Fruit fly (Drosophila melanogaster) whole organism, embryonic: Measurements from ENCODE around the gene CG6567.

ENCODE experiments used
- Atf-2 ChIP-seq: fragments of 200-800 bp; sonication (Bioruptor generic); optimal IDR thresholded peaks from 2 replicates; lab custom pipeline; 2016; ENCODE audit warnings: missing biosample characterization, missing genetic modification characterization
- CG10366 ChIP-seq: fragments of 200-800 bp; sonication (Bioruptor generic); IDR thresholded peaks from 2 replicates; pipeline ENCODE4 v1.3.6; 2022; ENCODE audit warnings: missing biosample characterization, missing genetic modification characterization
- CG11093 ChIP-seq: fragments of 200-800 bp; sonication (Bioruptor generic); IDR thresholded peaks from 3 replicates; pipeline ENCODE4 v1.3.6; 2022; ENCODE audit warnings: missing biosample characterization, missing genetic modification characterization
- CG11247 ChIP-seq: fragments of 200-800 bp; sonication (Bioruptor generic); IDR thresholded peaks from 2 replicates; pipeline ENCODE4 v1.3.6; 2022; ENCODE audit warnings: missing biosample characterization, missing genetic modification characterization
- CG11723 ChIP-seq: fragments of 200-800 bp; sonication (Bioruptor generic); optimal IDR thresholded peaks from 2 replicates; lab custom pipeline; 2017; ENCODE audit warnings: missing biosample characterization, mild to moderate bottlenecking, missing genetic modification characterization
- CG12391 ChIP-seq: fragments of 200-800 bp; sonication (Bioruptor generic); optimal IDR thresholded peaks from 3 replicates; lab custom pipeline; 2018; ENCODE audit warnings: missing biosample characterization, mild to moderate bottlenecking, missing genetic modification characterization, moderate library complexity
- CG13424 ChIP-seq: fragments of 200-800 bp; sonication (Bioruptor generic); optimal IDR thresholded peaks from 2 replicates; lab custom pipeline; 2019; ENCODE audit warnings: missing biosample characterization, mild to moderate bottlenecking, missing genetic modification characterization, moderate library complexity
- CG14667 ChIP-seq: fragments of 200-800 bp; sonication (Bioruptor generic); IDR thresholded peaks from 2 replicates; pipeline ENCODE4 v1.3.6; 2022; ENCODE audit warnings: missing biosample characterization, missing genetic modification characterization
- CG14965 ChIP-seq: fragments of 200-800 bp; sonication (Bioruptor generic); optimal IDR thresholded peaks from 2 replicates; lab custom pipeline; 2016; ENCODE audit warnings: missing biosample characterization, missing genetic modification characterization, borderline replicate concordance
- CG1602 ChIP-seq: fragments of 200-800 bp; sonication (Bioruptor generic); optimal IDR thresholded peaks from 3 replicates; lab custom pipeline; 2016; ENCODE audit warnings: missing biosample characterization, missing genetic modification characterization
- CG17359 ChIP-seq: fragments of 200-800 bp; sonication (Bioruptor generic); optimal IDR thresholded peaks from 3 replicates; lab custom pipeline; 2018; ENCODE audit warnings: missing biosample characterization, mild to moderate bottlenecking, missing genetic modification characterization, moderate library complexity
- CG2129 ChIP-seq: fragments of 200-800 bp; sonication (Bioruptor generic); IDR thresholded peaks from 2 replicates; pipeline ENCODE4 v1.3.6; 2022; ENCODE audit warnings: missing biosample characterization, missing genetic modification characterization; ENCODE audit not compliant: partially characterized antibody
- CG2199 ChIP-seq: fragments of 200-800 bp; sonication (Bioruptor generic); IDR thresholded peaks from 3 replicates; pipeline ENCODE4 v1.3.6; 2022; ENCODE audit warnings: missing biosample characterization, missing genetic modification characterization
- CG2678 ChIP-seq: fragments of 200-800 bp; sonication (Bioruptor generic); optimal IDR thresholded peaks from 3 replicates; lab custom pipeline; 2019; ENCODE audit warnings: missing biosample characterization, mild to moderate bottlenecking, missing genetic modification characterization, moderate library complexity
- CG3065 ChIP-seq: fragments of 200-800 bp; sonication (Bioruptor generic); optimal IDR thresholded peaks from 2 replicates; lab custom pipeline; 2016; ENCODE audit warnings: missing biosample characterization, missing genetic modification characterization
- CG3163 ChIP-seq: fragments of 200-800 bp; sonication (Bioruptor generic); optimal IDR thresholded peaks from 3 replicates; lab custom pipeline; 2016; ENCODE audit warnings: missing biosample characterization, missing genetic modification characterization
- CG43689 ChIP-seq: fragments of 200-800 bp; sonication (Bioruptor generic); IDR thresholded peaks from 2 replicates; pipeline ENCODE4 v1.3.6; 2022; ENCODE audit warnings: missing biosample characterization, missing genetic modification characterization
- CG4617 ChIP-seq: fragments of 200-800 bp; sonication (Bioruptor generic); optimal IDR thresholded peaks from 3 replicates; lab custom pipeline; 2016; ENCODE audit warnings: missing biosample characterization, missing genetic modification characterization, borderline replicate concordance
- CG9876 ChIP-seq: fragments of 200-800 bp; sonication (Bioruptor generic); optimal IDR thresholded peaks from 2 replicates; lab custom pipeline; 2016; ENCODE audit warnings: missing biosample characterization, missing genetic modification characterization
- Mad ChIP-seq: fragments of 200-800 bp; sonication (Bioruptor generic); optimal IDR thresholded peaks from 2 replicates; lab custom pipeline; 2016; ENCODE audit warnings: missing biosample characterization, missing genetic modification characterization
- NK7.1 ChIP-seq: fragments of 200-800 bp; sonication (Bioruptor generic); optimal IDR thresholded peaks from 3 replicates; lab custom pipeline; 2016; ENCODE audit warnings: missing biosample characterization, missing genetic modification characterization
- NfI ChIP-seq: fragments of 200-800 bp; sonication (Bioruptor generic); optimal IDR thresholded peaks from 3 replicates; lab custom pipeline; 2018; ENCODE audit warnings: missing biosample characterization, mild to moderate bottlenecking, missing genetic modification characterization, moderate library complexity
- Rfx ChIP-seq: fragments of 200-800 bp; sonication (Bioruptor generic); IDR thresholded peaks from 2 replicates; pipeline ENCODE4 v1.3.6; 2022; ENCODE audit warnings: missing biosample characterization, missing genetic modification characterization
- Scr ChIP-seq: fragments of 200-800 bp; sonication (Bioruptor generic); IDR thresholded peaks from 2 replicates; pipeline ENCODE4 v1.3.6; 2022; ENCODE audit warnings: missing biosample characterization, missing genetic modification characterization; ENCODE audit not compliant: partially characterized antibody
- Vsx1 ChIP-seq: fragments of 200-800 bp; sonication (Bioruptor generic); optimal IDR thresholded peaks from 2 replicates; lab custom pipeline; 2017; ENCODE audit warnings: missing biosample characterization, mild to moderate bottlenecking, missing genetic modification characterization, missing genetic modification reagents
- ac ChIP-seq: fragments of 200-800 bp; sonication (Bioruptor generic); optimal IDR thresholded peaks from 3 replicates; lab custom pipeline; 2017; ENCODE audit warnings: missing biosample characterization, mild to moderate bottlenecking, missing genetic modification characterization
- ato ChIP-seq: fragments of 200-800 bp; sonication (Bioruptor generic); IDR thresholded peaks from 2 replicates; pipeline ENCODE4 v1.3.6; 2022; ENCODE audit warnings: missing biosample characterization, missing genetic modification characterization; ENCODE audit not compliant: partially characterized antibody
- bigmax ChIP-seq: fragments of 200-800 bp; sonication (Bioruptor generic); optimal IDR thresholded peaks from 2 replicates; lab custom pipeline; 2018; ENCODE audit warnings: missing biosample characterization, mild to moderate bottlenecking, missing genetic modification characterization
- btn ChIP-seq: fragments of 200-800 bp; sonication (Bioruptor generic); optimal IDR thresholded peaks from 2 replicates; lab custom pipeline; 2016; ENCODE audit warnings: missing biosample characterization, missing genetic modification characterization
- croc ChIP-seq: fragments of 200-800 bp; sonication (Bioruptor generic); conservative IDR thresholded peaks from 3 replicates; pipeline ENCODE4 v1.3.6; 2022; ENCODE audit warnings: missing biosample characterization, missing genetic modification characterization
- crol ChIP-seq: fragments of 200-800 bp; sonication (Bioruptor generic); IDR thresholded peaks from 2 replicates; pipeline ENCODE4 v1.3.6; 2022; ENCODE audit warnings: missing biosample characterization, missing genetic modification characterization
- cwo ChIP-seq: fragments of 200-800 bp; sonication (Bioruptor generic); optimal IDR thresholded peaks from 3 replicates; lab custom pipeline; 2017; ENCODE audit warnings: missing biosample characterization, missing genetic modification characterization, mild to moderate bottlenecking, moderate library complexity, missing genetic modification reagents
- dati ChIP-seq: fragments of 200-800 bp; sonication (Bioruptor generic); IDR thresholded peaks from 2 replicates; pipeline ENCODE4 v1.3.6; 2022; ENCODE audit warnings: missing biosample characterization, missing genetic modification characterization
- eyg ChIP-seq: fragments of 200-800 bp; sonication (Bioruptor generic); optimal IDR thresholded peaks from 3 replicates; lab custom pipeline; 2016; ENCODE audit warnings: missing biosample characterization, missing genetic modification characterization
- mld ChIP-seq: fragments of 200-800 bp; sonication (Bioruptor generic); IDR thresholded peaks from 3 replicates; pipeline ENCODE4 v1.3.6; 2022; ENCODE audit warnings: missing biosample characterization, missing genetic modification characterization; ENCODE audit not compliant: partially characterized antibody
- nom ChIP-seq: fragments of 200-800 bp; sonication (Bioruptor generic); optimal IDR thresholded peaks from 2 replicates; lab custom pipeline; 2017; ENCODE audit warnings: missing biosample characterization, missing genetic modification characterization, mild to moderate bottlenecking, moderate library complexity, missing genetic modification reagents
- pros ChIP-seq: fragments of 200-800 bp; sonication (Bioruptor generic); optimal IDR thresholded peaks from 3 replicates; lab custom pipeline; 2019; ENCODE audit warnings: missing biosample characterization, mild to moderate bottlenecking, missing genetic modification characterization, moderate library complexity
- pzg ChIP-seq: fragments of 200-800 bp; sonication (Bioruptor generic); optimal IDR thresholded peaks from 3 replicates; lab custom pipeline; 2018; ENCODE audit warnings: missing biosample characterization, mild to moderate bottlenecking, missing genetic modification characterization, moderate library complexity
- ranshi ChIP-seq: fragments of 200-800 bp; sonication (Bioruptor generic); IDR thresholded peaks from 2 replicates; pipeline ENCODE4 v1.3.6; 2022; ENCODE audit warnings: missing biosample characterization, missing genetic modification characterization
- ro ChIP-seq: fragments of 200-800 bp; sonication (Bioruptor generic); IDR thresholded peaks from 2 replicates; pipeline ENCODE4 v1.3.6; 2022; ENCODE audit warnings: missing biosample characterization, missing genetic modification characterization
- run ChIP-seq: fragments of 200-800 bp; sonication (Bioruptor generic); optimal IDR thresholded peaks from 3 replicates; lab custom pipeline; 2018; ENCODE audit warnings: missing biosample characterization, mild to moderate bottlenecking, missing genetic modification characterization
- sens-2 ChIP-seq: fragments of 200-800 bp; sonication (Bioruptor generic); IDR thresholded peaks from 2 replicates; pipeline ENCODE4 v1.3.6; 2022; ENCODE audit warnings: missing biosample characterization, missing genetic modification characterization
- sqz ChIP-seq: fragments of 200-800 bp; sonication (Bioruptor generic); optimal IDR thresholded peaks from 3 replicates; lab custom pipeline; 2018; ENCODE audit warnings: missing biosample characterization, mild to moderate bottlenecking, missing genetic modification characterization
- tap ChIP-seq: fragments of 200-800 bp; optimal IDR thresholded peaks from 3 replicates; lab custom pipeline; 2019; ENCODE audit warnings: missing biosample characterization, mild to moderate bottlenecking, missing genetic modification characterization, moderate library complexity
- trem ChIP-seq: fragments of 200-800 bp; optimal IDR thresholded peaks from 3 replicates; lab custom pipeline; 2019; ENCODE audit warnings: missing biosample characterization, mild to moderate bottlenecking, missing genetic modification characterization, moderate library complexity
- unc-4 ChIP-seq: fragments of 200-800 bp; sonication (Bioruptor generic); IDR thresholded peaks from 2 replicates; pipeline ENCODE4 v1.3.6; 2022; ENCODE audit warnings: missing biosample characterization, missing genetic modification characterization; ENCODE audit not compliant: partially characterized antibody
- usp ChIP-seq: fragments of >200 bp; optimal IDR thresholded peaks from 2 replicates; lab custom pipeline; 2017; ENCODE audit warnings: missing biosample characterization, missing genetic modification characterization
- zen2 ChIP-seq: fragments of 200-800 bp; sonication (Bioruptor generic); IDR thresholded peaks from 3 replicates; pipeline ENCODE4 v1.3.6; 2022; ENCODE audit warnings: missing biosample characterization, missing genetic modification characterization; ENCODE audit not compliant: partially characterized antibody

CG6567 gene

dm6 chr3R:10875515-10876434 lies 21.5 kb upstream of the CG6567 start, which contains the start of gene Sodh2 (continued):
- no peak for TF ChIP-seq zen2
- peak; percentile 11 for TF ChIP-seq Atf-2 (GFP tag; lab: Kevin White, UChicago)
- TF ChIP-seq Rfx (GFP tag; lab: Robert Waterston, UW): peak; percentile 94
- peak; percentile 14 for TF ChIP-seq CG1602 (GFP tag; lab: Kevin White, UChicago)
- TF ChIP-seq cwo: peak; percentile 87
- peak; percentile 23 for TF ChIP-seq ranshi (GFP tag; lab: Robert Waterston, UW)
- TF ChIP-seq CG14667 (GFP tag; lab: Robert Waterston, UW): peak; percentile 53
- TF ChIP-seq eyg (GFP tag; lab: Kevin White, UChicago): peak; percentile 8
- TF ChIP-seq croc (GFP tag; lab: Robert Waterston, UW): peak; percentile 15; the same call in 1 of the 3 replicates
- no peak for TF ChIP-seq ro (GFP tag; lab: Robert Waterston, UW)
- TF ChIP-seq CG2199 (GFP tag; lab: Robert Waterston, UW): no peak
- peak; percentile 77 for TF ChIP-seq CG12391 (tag; lab: Kevin White, UChicago)
- TF ChIP-seq CG11247 (GFP tag; lab: Robert Waterston, UW): peak; percentile 82
- no peak for TF ChIP-seq CG14965 (GFP tag; lab: Kevin White, UChicago)
- peak; percentile 59 for TF ChIP-seq CG10366 (GFP tag; lab: Robert Waterston, UW)
- TF ChIP-seq CG3065 (GFP tag; lab: Kevin White, UChicago): peak; percentile 44
- no peak for TF ChIP-seq mld
- TF ChIP-seq CG2678 (tag; lab: Kevin White, UChicago): peak; percentile 89
- TF ChIP-seq CG9876 (GFP tag; lab: Kevin White, UChicago): peak; percentile 52
- no peak for TF ChIP-seq CG43689 (GFP tag; lab: Robert Waterston, UW)
- peak; percentile 60 for TF ChIP-seq NfI
- TF ChIP-seq Mad (GFP tag; lab: Kevin White, UChicago): peak; percentile 49
- peak; percentile 76 for TF ChIP-seq CG13424 (tag; lab: Kevin White, UChicago)
- TF ChIP-seq pros: peak; percentile 12
- TF ChIP-seq CG3163 (GFP tag; lab: Kevin White, UChicago): peak; percentile 33
- peak; percentile 17 for TF ChIP-seq CG4617 (GFP tag; lab: Kevin White, UChicago)
- peak; percentile 55 for TF ChIP-seq nom (GFP tag; lab: Kevin White, UChicago)
- peak; percentile 79 for TF ChIP-seq tap (tag; lab: Kevin White, UChicago)
- peak; percentile 52; the same call in 1 of the 3 replicates for TF ChIP-seq CG11093
- peak; percentile 80 for TF ChIP-seq CG11723 (GFP tag; lab: Kevin White, UChicago)
- TF ChIP-seq CG2129 (GFP tag; lab: Robert Waterston, UW): no peak
- no peak for TF ChIP-seq ato (GFP tag; lab: Robert Waterston, UW)
- no peak for TF ChIP-seq Scr (GFP tag; lab: Robert Waterston, UW)
- no peak for TF ChIP-seq btn (GFP tag; lab: Kevin White, UChicago)
- TF ChIP-seq dati: 0 out of 2 replicates have a peak, but pooled peaks have one; percentile 34
- TF ChIP-seq trem: peak; percentile 44
- peak; percentile 59 for TF ChIP-seq CG17359 (tag; lab: Kevin White, UChicago)
- peak; percentile 74 for TF ChIP-seq sqz (GFP tag; lab: Kevin White, UChicago)
- peak; percentile 2 for TF ChIP-seq ac (GFP tag; lab: Kevin White, UChicago)
- TF ChIP-seq sens-2 (GFP tag; lab: Robert Waterston, UW): no peak
- 0 out of 2 replicates have a peak, but pooled peaks have one; percentile 15 for TF ChIP-seq unc-4 (GFP tag; lab: Robert Waterston, UW)
- TF ChIP-seq bigmax (GFP tag; lab: Kevin White, UChicago): peak; percentile 13
- TF ChIP-seq pzg: peak; percentile 7
- TF ChIP-seq crol (GFP tag; lab: Robert Waterston, UW): no peak
- peak; percentile 72 for TF ChIP-seq Vsx1 (GFP tag; lab: Kevin White, UChicago)
- TF ChIP-seq NK7.1: peak; percentile 15
- no peak for TF ChIP-seq usp
- peak; percentile 64 for TF ChIP-seq run (tag; lab: Kevin White, UChicago)
